Worm (Caenorhabditis elegans) whole organism, mixed stage, embryonic: Measurements from ENCODE around the gene csp-1.

Experiments used
- M03D4.4 ChIP-seq: sonication (generic microtip); optimal IDR thresholded peaks from 2 replicates; lab custom pipeline; 2017; ENCODE audit warnings: mild to moderate bottlenecking, missing genetic modification characterization, missing compliant biosample characterization
- blmp-1 ChIP-seq: fragments of 150-350 bp; optimal IDR thresholded peaks from 2 replicates; lab custom pipeline; 2014; ENCODE audit warnings: missing biosample characterization, missing genetic modification characterization
- elt-1 ChIP-seq: sonication (generic microtip); optimal IDR thresholded peaks from 2 replicates; lab custom pipeline; 2017; ENCODE audit warnings: missing genetic modification characterization, mild to moderate bottlenecking, missing compliant biosample characterization, antibody characterized with exemption, moderate library complexity, borderline replicate concordance; ENCODE audit not compliant: insufficient read depth
- hlh-1 ChIP-seq: fragments of 150-350 bp; optimal IDR thresholded peaks from 2 replicates; lab custom pipeline; 2014; ENCODE audit warnings: missing biosample characterization, missing genetic modification reagents, missing genetic modification characterization
- mab-5 ChIP-seq: fragments of 150-350 bp; optimal IDR thresholded peaks from 2 replicates; lab custom pipeline; 2014; ENCODE audit warnings: missing biosample characterization, missing genetic modification characterization
- mep-1 ChIP-seq: fragments of 150-350 bp; optimal IDR thresholded peaks from 2 replicates; lab custom pipeline; 2017; ENCODE audit warnings: missing biosample characterization, missing genetic modification reagents, missing genetic modification characterization, inconsistent platforms
- nhr-2 ChIP-seq: fragments of 150-350 bp; optimal IDR thresholded peaks from 2 replicates; lab custom pipeline; 2014; ENCODE audit warnings: missing biosample characterization, missing genetic modification characterization
- pha-4 ChIP-seq: fragments of 150-350 bp; optimal IDR thresholded peaks from 2 replicates; lab custom pipeline; 2018; ENCODE audit warnings: missing biosample characterization, missing genetic modification reagents, missing genetic modification characterization
- snpc-4 ChIP-seq: fragments of 150-350 bp; optimal IDR thresholded peaks from 2 replicates; lab custom pipeline; 2014; ENCODE audit warnings: missing biosample characterization, missing genetic modification characterization
- sptf-1 ChIP-seq: sonication (generic microtip); optimal IDR thresholded peaks from 2 replicates; lab custom pipeline; 2017; ENCODE audit warnings: mild to moderate bottlenecking, missing genetic modification characterization, moderate library complexity, missing compliant biosample characterization
- unc-39 ChIP-seq: fragments of 150-350 bp; optimal IDR thresholded peaks from 2 replicates; lab custom pipeline; 2014; ENCODE audit warnings: missing biosample characterization, missing genetic modification characterization
- ztf-11 ChIP-seq: fragments of 150-350 bp; optimal IDR thresholded peaks from 2 replicates; lab custom pipeline; 2014; ENCODE audit warnings: missing biosample characterization, missing genetic modification characterization

ce11 chrII:13609655-13610054, 8.7 kb downstream of the csp-1 start, which contains the start of gene gst-20:
- TF ChIP-seq elt-1 (peak; percentile 82), mab-5 (tag; lab: Kevin White, UChicago) (no peak), snpc-4 (tag; lab: Kevin White, UChicago) (no peak), sptf-1 (tag; lab: Kevin White, UChicago) (no peak), pha-4 (no peak), mep-1 (no peak), hlh-1 (tag; lab: Kevin White, UChicago) (no peak), ztf-11 (no peak), M03D4.4 (tag; lab: Kevin White, UChicago) (no peak), nhr-2 (tag; lab: Kevin White, UChicago) (no peak), unc-39 (tag; lab: Kevin White, UChicago) (no peak), blmp-1 (no peak)
